Fruit fly (Drosophila melanogaster): ENCODE data around the gene Unr.

dm6 chr3L:8395630-8396168 lies 46.5 kb downstream of the Unr start, which contains the start of gene CG7120:
- TF ChIP-seq EcR (GFP tag; optimal IDR thresholded peaks at IDR 0.05) (no peak), usp (GFP tag; optimal IDR thresholded peaks at IDR 0.05) (no peak), pan (optimal IDR thresholded peaks at IDR 0.05) (no peak)
